Worm (Caenorhabditis elegans) whole organism, L1 larva: ENCODE data around the gene rpt-2.

Experiments
- C04F5.9 ChIP-seq: sonication (generic microtip); optimal IDR thresholded peaks from 2 replicates; lab custom pipeline; 2016; ENCODE audit warnings: missing genetic modification characterization, missing compliant biosample characterization
- C16A3.4 ChIP-seq: fragments of 150-350 bp; optimal IDR thresholded peaks from 2 replicates; lab custom pipeline; 2014; ENCODE audit warnings: missing biosample characterization, missing genetic modification characterization
- Y116A8C.19 ChIP-seq: sonication (generic microtip); optimal IDR thresholded peaks from 2 replicates; lab custom pipeline; 2016; ENCODE audit warnings: missing compliant biosample characterization, missing genetic modification characterization, borderline replicate concordance
- aha-1 ChIP-seq: fragments of 150-350 bp; optimal IDR thresholded peaks from 2 replicates; lab custom pipeline; 2014; ENCODE audit warnings: missing biosample characterization, missing genetic modification characterization
- alr-1 ChIP-seq: fragments of 200-800 bp; sonication (Bioruptor generic); optimal IDR thresholded peaks from 2 replicates; lab custom pipeline; 2018; ENCODE audit warnings: borderline replicate concordance, mild to moderate bottlenecking, missing genetic modification characterization, missing compliant biosample characterization
- blmp-1 ChIP-seq: fragments of 150-350 bp; optimal IDR thresholded peaks from 2 replicates; lab custom pipeline; 2014; ENCODE audit warnings: missing biosample characterization, missing genetic modification characterization
- ceh-8 ChIP-seq: fragments of 200-800 bp; sonication (Bioruptor generic); optimal IDR thresholded peaks from 2 replicates; lab custom pipeline; 2018; ENCODE audit warnings: mild to moderate bottlenecking, missing genetic modification characterization, moderate library complexity, missing compliant biosample characterization
- ceh-82 ChIP-seq, 3 experiments: fragments of 150-350 bp in 1 of 3; sonication (generic microtip) in 2 of 3; optimal IDR thresholded peaks; 2 replicates each; lab custom pipeline; 2014 to 2017; ENCODE audit warnings: missing biosample characterization in 3 of 3, missing genetic modification characterization in 3 of 3
- ceh-88 ChIP-seq: fragments of 200-800 bp; sonication (Bioruptor generic); IDR thresholded peaks from 2 replicates; pipeline ENCODE4 v1.3.6; 2022; ENCODE audit warnings: missing genetic modification characterization, missing compliant biosample characterization
- ceh-90 ChIP-seq: sonication (generic microtip); optimal IDR thresholded peaks from 2 replicates; lab custom pipeline; 2016; ENCODE audit warnings: missing genetic modification characterization, missing compliant biosample characterization
- dpl-1 ChIP-seq, 3 experiments: fragments of 150-350 bp in 2 of 3; sonication (generic microtip) in 1 of 3; optimal IDR thresholded peaks; 2 replicates each; lab custom pipeline; 2014 to 2017; ENCODE audit warnings: missing biosample characterization in 3 of 3, missing genetic modification characterization in 3 of 3, missing genetic modification reagents in 3 of 3
- dsc-1 ChIP-seq: sonication (generic microtip); optimal IDR thresholded peaks from 2 replicates; lab custom pipeline; 2016; ENCODE audit warnings: mild to moderate bottlenecking, missing genetic modification characterization, missing compliant biosample characterization
- efl-1 ChIP-seq, 4 experiments: fragments of 150-350 bp; optimal IDR thresholded peaks in 3 of 4; peaks in 1 of 4; 1 replicate in 1 of 4; 2 replicates in 3 of 4; lab custom pipeline; 2014; ENCODE audit warnings: missing biosample characterization in 2 of 4, missing genetic modification characterization in 2 of 4, missing genetic modification reagents in 2 of 4
- egl-13 ChIP-seq: sonication (generic microtip); optimal IDR thresholded peaks from 2 replicates; lab custom pipeline; 2016; ENCODE audit warnings: missing genotype, missing genetic modification reagents, missing genetic modification characterization, missing compliant biosample characterization
- elt-3 ChIP-seq, 6 experiments: fragments of 150-350 bp in 1 of 6; sonication (generic microtip); optimal IDR thresholded peaks; 2 replicates each; lab custom pipeline; 2017 to 2018; ENCODE audit warnings: missing biosample characterization in 6 of 6, missing genetic modification characterization in 6 of 6, inconsistent platforms in 1 of 6
- ets-5 ChIP-seq: fragments of 200-800 bp; sonication (Bioruptor generic); IDR thresholded peaks from 2 replicates; pipeline ENCODE4 v1.3.6; 2022; ENCODE audit warnings: missing genetic modification characterization, missing compliant biosample characterization
- fkh-4 ChIP-seq: sonication (generic microtip); optimal IDR thresholded peaks from 2 replicates; lab custom pipeline; 2016; ENCODE audit warnings: missing compliant biosample characterization, missing genetic modification characterization, borderline replicate concordance
- fkh-8 ChIP-seq: sonication (generic microtip); optimal IDR thresholded peaks from 2 replicates; lab custom pipeline; 2016; ENCODE audit warnings: mild to moderate bottlenecking, missing genetic modification characterization, missing compliant biosample characterization
- fos-1 ChIP-seq: fragments of 150-350 bp; optimal IDR thresholded peaks from 2 replicates; lab custom pipeline; 2014; ENCODE audit warnings: missing biosample characterization, missing genetic modification characterization
- grh-1 ChIP-seq: fragments of 200-800 bp; sonication (Bioruptor generic); IDR thresholded peaks from 2 replicates; pipeline ENCODE4 v1.3.6; 2022; ENCODE audit warnings: missing genetic modification reagents, missing genetic modification characterization, missing compliant biosample characterization
- hlh-17 ChIP-seq: fragments of 200-800 bp; sonication (Bioruptor generic); optimal IDR thresholded peaks from 2 replicates; lab custom pipeline; 2018; ENCODE audit warnings: missing genetic modification characterization, mild to moderate bottlenecking, missing compliant biosample characterization, moderate library complexity, borderline replicate concordance
- hlh-4 ChIP-seq: sonication (generic microtip); optimal IDR thresholded peaks from 2 replicates; lab custom pipeline; 2016; ENCODE audit warnings: mild to moderate bottlenecking, missing genetic modification characterization, missing compliant biosample characterization
- hpl-2 ChIP-seq: fragments of 150-350 bp; optimal IDR thresholded peaks from 2 replicates; lab custom pipeline; 2014; ENCODE audit warnings: missing biosample characterization, missing genetic modification reagents, missing genetic modification characterization
- irx-1 ChIP-seq: sonication (generic microtip); optimal IDR thresholded peaks from 2 replicates; lab custom pipeline; 2016; ENCODE audit warnings: missing genetic modification characterization, missing compliant biosample characterization
- isw-1 ChIP-seq: fragments of 200-800 bp; sonication (Bioruptor generic); IDR thresholded peaks from 2 replicates; pipeline ENCODE4 v1.3.6; 2022; ENCODE audit warnings: missing genetic modification characterization, missing compliant biosample characterization
- jun-1 ChIP-seq: fragments of 150-350 bp; optimal IDR thresholded peaks from 2 replicates; lab custom pipeline; 2014; ENCODE audit warnings: missing biosample characterization, missing genetic modification reagents, missing genetic modification characterization
- lin-13 ChIP-seq: fragments of 150-350 bp; optimal IDR thresholded peaks from 2 replicates; lab custom pipeline; 2014; ENCODE audit warnings: missing biosample characterization, missing genetic modification reagents, missing genetic modification characterization
- lin-14 ChIP-seq: fragments of 200-800 bp; sonication (Bioruptor generic); optimal IDR thresholded peaks from 2 replicates; lab custom pipeline; 2018; ENCODE audit warnings: mild to moderate bottlenecking, missing genetic modification characterization, moderate library complexity, missing compliant biosample characterization
- lin-15B ChIP-seq: fragments of 150-350 bp; sonication (generic microtip); optimal IDR thresholded peaks from 3 replicates; lab custom pipeline; 2014; ENCODE audit warnings: missing biosample characterization, missing genetic modification characterization
- lin-39 ChIP-seq: fragments of 150-350 bp; optimal IDR thresholded peaks from 2 replicates; lab custom pipeline; 2014; ENCODE audit warnings: missing biosample characterization, missing genetic modification reagents, missing genetic modification characterization
- mdl-1 ChIP-seq, 2 experiments: fragments of 150-350 bp; optimal IDR thresholded peaks; 2 replicates each; lab custom pipeline; 2014 to 2017; ENCODE audit warnings: missing biosample characterization in 2 of 2, missing genetic modification characterization in 2 of 2, inconsistent platforms in 1 of 2
- mef-2 ChIP-seq: fragments of 150-350 bp; optimal IDR thresholded peaks from 2 replicates; lab custom pipeline; 2014; ENCODE audit warnings: missing biosample characterization, missing genetic modification characterization
- mep-1 ChIP-seq: fragments of 150-350 bp; optimal IDR thresholded peaks from 2 replicates; lab custom pipeline; 2014; ENCODE audit warnings: missing biosample characterization, missing genetic modification characterization
- nhr-11 ChIP-seq: fragments of 150-350 bp; optimal IDR thresholded peaks from 2 replicates; lab custom pipeline; 2014; ENCODE audit warnings: missing biosample characterization, missing genetic modification characterization
- nhr-19 ChIP-seq: fragments of 200-800 bp; sonication (Bioruptor generic); conservative IDR thresholded peaks from 2 replicates; pipeline ENCODE4 v1.3.6; 2022; ENCODE audit warnings: missing genetic modification characterization, missing compliant biosample characterization
- nhr-28 ChIP-seq: fragments of 150-350 bp; optimal IDR thresholded peaks from 2 replicates; lab custom pipeline; 2014; ENCODE audit warnings: missing biosample characterization, missing genetic modification characterization
- nhr-71 ChIP-seq: sonication (generic microtip); optimal IDR thresholded peaks from 2 replicates; lab custom pipeline; 2016; ENCODE audit warnings: mild to moderate bottlenecking, missing genetic modification characterization, moderate library complexity, missing compliant biosample characterization
- nhr-76 ChIP-seq: sonication (generic microtip); optimal IDR thresholded peaks from 2 replicates; lab custom pipeline; 2017; ENCODE audit warnings: missing biosample characterization, missing genetic modification characterization
- nhr-85 ChIP-seq: sonication (generic microtip); peaks from one replicate; lab custom pipeline; 2016; ENCODE audit warnings: missing genetic modification characterization, inconsistent platforms, missing compliant biosample characterization
- nhr-90 ChIP-seq: sonication (generic microtip); optimal IDR thresholded peaks from 2 replicates; lab custom pipeline; 2016; ENCODE audit warnings: mild to moderate bottlenecking, missing genetic modification characterization, missing compliant biosample characterization; ENCODE audit not compliant: poor library complexity
- pag-3 ChIP-seq: sonication (generic microtip); optimal IDR thresholded peaks from 2 replicates; lab custom pipeline; 2017; ENCODE audit warnings: missing genetic modification characterization, mild to moderate bottlenecking, missing compliant biosample characterization, antibody characterized with exemption, borderline replicate concordance; ENCODE audit not compliant: insufficient read depth
- pax-3 ChIP-seq: fragments of 200-800 bp; sonication (Bioruptor generic); optimal IDR thresholded peaks from 2 replicates; lab custom pipeline; 2018; ENCODE audit warnings: mild to moderate bottlenecking, missing genetic modification characterization, moderate library complexity, missing compliant biosample characterization
- pqm-1 ChIP-seq: sonication (generic microtip); optimal IDR thresholded peaks from 3 replicates; lab custom pipeline; 2017; ENCODE audit warnings: missing biosample characterization, missing genetic modification characterization
- skn-1 ChIP-seq: fragments of 150-350 bp; optimal IDR thresholded peaks from 2 replicates; lab custom pipeline; 2014; ENCODE audit warnings: missing biosample characterization, missing genetic modification characterization
- snu-23 ChIP-seq: sonication (generic microtip); optimal IDR thresholded peaks from 2 replicates; lab custom pipeline; 2016; ENCODE audit warnings: missing genetic modification characterization, missing compliant biosample characterization
- sox-4 ChIP-seq: sonication (generic microtip); optimal IDR thresholded peaks from 2 replicates; lab custom pipeline; 2016; ENCODE audit warnings: missing genetic modification characterization, missing compliant biosample characterization
- swsn-7 ChIP-seq: sonication (generic microtip); optimal IDR thresholded peaks from 2 replicates; lab custom pipeline; 2016; ENCODE audit warnings: missing genetic modification characterization, missing compliant biosample characterization
- unc-130 ChIP-seq: fragments of 150-350 bp; optimal IDR thresholded peaks from 2 replicates; lab custom pipeline; 2017; ENCODE audit warnings: missing biosample characterization, missing genetic modification characterization, inconsistent platforms
- unc-30 ChIP-seq: sonication (generic microtip); optimal IDR thresholded peaks from 2 replicates; lab custom pipeline; 2017; ENCODE audit warnings: missing biosample characterization, missing genetic modification characterization
- unc-62 ChIP-seq: fragments of 150-350 bp; optimal IDR thresholded peaks from 2 replicates; lab custom pipeline; 2014; ENCODE audit warnings: missing biosample characterization, missing genetic modification reagents, missing genetic modification characterization
- unc-86 ChIP-seq: sonication (generic microtip); optimal IDR thresholded peaks from 2 replicates; lab custom pipeline; 2016; ENCODE audit warnings: missing genetic modification characterization, missing compliant biosample characterization
- vab-15 ChIP-seq: sonication (generic microtip); optimal IDR thresholded peaks from 2 replicates; lab custom pipeline; 2017; ENCODE audit warnings: missing genotype, mild to moderate bottlenecking, missing genetic modification characterization, missing compliant biosample characterization

rpt-2 gene

DNA sequence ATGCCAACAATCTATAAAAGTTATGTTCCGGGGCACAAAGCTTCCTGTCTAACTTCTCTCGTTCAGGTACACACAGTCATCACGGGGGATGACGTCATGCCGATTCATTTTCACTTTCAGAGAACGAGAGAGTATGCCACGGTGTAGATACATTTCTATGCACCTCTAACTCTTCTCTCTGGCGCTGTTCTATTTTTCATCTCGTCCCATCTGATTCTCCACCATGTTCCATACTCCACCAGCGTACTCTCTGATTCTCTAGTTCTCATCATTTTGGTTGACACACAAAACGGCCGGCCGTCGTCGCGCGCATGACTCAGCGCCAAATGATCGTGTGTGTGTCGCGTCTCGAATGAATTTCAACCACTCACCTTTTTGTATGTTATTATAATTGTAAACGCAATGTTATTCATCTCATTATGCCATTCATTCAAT is 17.1 kb downstream of the rpt-2 start (continued):
- TF ChIP-seq fkh-8, result peak; percentile 97
- peak; percentile 37 for TF ChIP-seq aha-1 (tag; lab: Kevin White, UChicago)
- TF ChIP-seq pqm-1 (tag; lab: Kevin White, UChicago), result peak; percentile 2
- TF ChIP-seq ceh-8 (GFP tag; lab: Kevin White, UChicago), result peak; percentile 75
- TF ChIP-seq grh-1, result peak; percentile 80
- TF ChIP-seq hpl-2, result peak; percentile 73
- TF ChIP-seq elt-3 (tag; optimal IDR thresholded peaks at IDR 0.05; lab: Kevin White, UChicago), result peak in 3 of 6 experiments; percentile 6 to 95 (median 94)
- TF ChIP-seq fkh-4 (tag; lab: Kevin White, UChicago), result no peak
- peak; percentile 94 for TF ChIP-seq swsn-7 (tag; lab: Kevin White, UChicago)
- TF ChIP-seq hlh-17 (GFP tag; lab: Kevin White, UChicago), result no peak
- no peak for TF ChIP-seq ets-5 (GFP tag; lab: Robert Waterston, UW)
- TF ChIP-seq Y116A8C.19, result no peak
- TF ChIP-seq nhr-85 (tag; lab: Kevin White, UChicago), result peak; percentile 99
- TF ChIP-seq jun-1, result peak; percentile 95
- TF ChIP-seq nhr-90 (tag; lab: Kevin White, UChicago), result peak; percentile 93
- peak; percentile 68 for TF ChIP-seq isw-1
- peak; percentile 76 for TF ChIP-seq irx-1 (tag; lab: Kevin White, UChicago)
- TF ChIP-seq nhr-19 (GFP tag; lab: Robert Waterston, UW), result peak; percentile 91
- no peak for TF ChIP-seq vab-15
- TF ChIP-seq ceh-88 (GFP tag; lab: Robert Waterston, UW), result no peak; the same call in 1 of the 2 replicates
- TF ChIP-seq mep-1 (tag; lab: Kevin White, UChicago), result peak; percentile 93
- no peak for TF ChIP-seq hlh-4 (tag; lab: Kevin White, UChicago)
- peak; percentile 49 for TF ChIP-seq C04F5.9 (tag; lab: Kevin White, UChicago)
- no peak for TF ChIP-seq nhr-28 (tag; lab: Kevin White, UChicago)
- TF ChIP-seq lin-15B (tag; lab: Kevin White, UChicago), result no peak
- no peak for TF ChIP-seq alr-1 (tag; lab: Kevin White, UChicago)
- TF ChIP-seq skn-1 (tag; lab: Kevin White, UChicago), result peak; percentile 85
- peak; percentile 98 for TF ChIP-seq snu-23 (GFP tag; lab: Kevin White, UChicago)
- TF ChIP-seq lin-13 (GFP tag; lab: Kevin White, UChicago), result peak; percentile 82
- TF ChIP-seq ceh-90 (tag; lab: Kevin White, UChicago), result no peak
- TF ChIP-seq blmp-1 (tag; lab: Kevin White, UChicago), result peak; percentile 99
- TF ChIP-seq nhr-11, result peak; percentile 84
- TF ChIP-seq unc-86 (tag; lab: Kevin White, UChicago), result peak; percentile 82
- TF ChIP-seq lin-39 (tag; lab: Kevin White, UChicago), result peak; percentile 79
- no peak for TF ChIP-seq fos-1 (tag; lab: Kevin White, UChicago)
- peak; percentile 74 for TF ChIP-seq egl-13 (tag; lab: Kevin White, UChicago)
- peak; percentile 64 to 69 (median 66) for TF ChIP-seq dpl-1 (GFP tag; optimal IDR thresholded peaks at IDR 0.05; lab: Kevin White, UChicago)
- TF ChIP-seq lin-14, result peak; percentile 98
- TF ChIP-seq C16A3.4 (tag; lab: Kevin White, UChicago), result peak; percentile 87
- TF ChIP-seq dsc-1 (tag; lab: Kevin White, UChicago), result peak; percentile 86
- peak; percentile 88 for TF ChIP-seq pax-3 (tag; lab: Kevin White, UChicago)
- no peak for TF ChIP-seq nhr-76
- TF ChIP-seq mef-2 (tag; lab: Kevin White, UChicago), result peak; percentile 80
- TF ChIP-seq efl-1 (optimal IDR thresholded peaks at IDR 0.05; lab: Kevin White, UChicago), result peak; percentile 82 to 92
- peak; percentile 56 to 94 for TF ChIP-seq efl-1 (GFP tag; optimal IDR thresholded peaks at IDR 0.05 in 1 of 2; lab: Kevin White, UChicago)
- no peak for TF ChIP-seq unc-62
- peak; percentile 15 to 97 for TF ChIP-seq mdl-1 (tag; optimal IDR thresholded peaks at IDR 0.05; lab: Kevin White, UChicago)
- peak; percentile 70 for TF ChIP-seq sox-4 (tag; lab: Kevin White, UChicago)
- peak; percentile 98 for TF ChIP-seq nhr-71
- peak; percentile 27 for TF ChIP-seq unc-130 (tag; lab: Kevin White, UChicago)
- peak; percentile 85 for TF ChIP-seq pag-3 (tag; lab: Kevin White, UChicago)
- TF ChIP-seq ceh-82 (tag; optimal IDR thresholded peaks at IDR 0.05; lab: Kevin White, UChicago), result peak; percentile 55 to 79 (median 70)
- TF ChIP-seq unc-30 (tag; lab: Kevin White, UChicago), result no peak
